Worm (Caenorhabditis elegans): ENCODE results near the gene F54H12.10.
"Not testable (repeated sequence)": the region's sequence is repeated elsewhere in the genome, so short reads cannot be mapped to it uniquely, and the experiment has no call there.

Gene F54H12.10

DNA sequence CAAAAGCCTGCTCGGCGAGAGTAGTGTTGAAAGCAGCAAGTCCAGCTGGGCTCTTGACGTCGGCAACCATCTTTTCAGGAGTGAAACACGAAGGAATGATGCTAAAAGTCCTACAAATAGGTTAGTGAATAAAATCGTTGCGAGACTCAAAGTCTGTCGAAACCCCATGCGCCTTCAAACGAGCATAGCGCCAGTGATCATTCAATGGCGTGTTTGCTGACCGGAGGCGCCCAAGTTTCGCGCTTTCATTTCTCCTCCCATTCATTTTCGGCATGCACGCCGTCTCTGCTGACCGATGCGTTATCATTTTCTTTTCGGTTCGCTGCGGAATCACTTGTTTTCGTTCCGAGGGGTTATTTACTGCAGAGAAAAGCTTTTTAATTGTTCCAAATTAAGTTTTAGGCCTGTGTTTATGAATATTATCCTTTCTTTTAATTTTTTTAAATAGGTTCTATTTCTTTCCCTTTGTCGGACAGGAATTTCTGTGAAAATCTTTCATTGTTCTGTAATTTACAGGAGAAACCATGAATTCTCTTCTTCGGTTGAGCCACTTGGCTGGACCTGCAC is 14.5 kb upstream of the F54H12.10 start, which contains the start of the genes eef-1B.1 and aco-2:
eef-1B.1 (minus strand) TSS at position 186 of the 567 bp plus-strand sequence.
aco-2 (plus strand) TSS at position 517 of the 567 bp plus-strand sequence.
- no peak for TF ChIP-seq dao-5 (tag; optimal IDR thresholded peaks at IDR 0.05)
- peak; percentile 67 for TF ChIP-seq him-1 (tag; optimal IDR thresholded peaks at IDR 0.05)
- peak; percentile 90 for TF ChIP-seq W03F9.2 (tag; optimal IDR thresholded peaks at IDR 0.05)

DNA sequence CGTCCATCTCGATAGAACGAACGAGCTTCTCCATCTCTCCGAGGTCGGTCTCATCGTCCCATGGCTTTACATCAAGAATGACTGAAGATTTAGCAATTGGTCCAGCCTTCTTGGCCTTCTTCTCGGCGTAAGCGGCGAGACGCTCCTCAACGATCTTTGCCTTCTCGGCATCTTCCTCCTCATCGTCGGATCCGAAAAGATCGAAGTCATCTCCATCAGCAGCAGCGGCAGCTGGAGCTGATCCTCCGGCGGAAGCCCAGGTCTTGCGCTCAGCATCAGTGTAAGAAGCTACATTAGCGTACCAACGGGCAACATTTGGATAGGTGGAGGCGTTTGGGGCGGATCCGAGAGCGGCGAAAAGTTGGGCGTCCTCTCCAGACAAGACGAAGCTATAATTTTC is 13.9 kb upstream of the F54H12.10 start:
- TF ChIP-seq W03F9.2 (tag; optimal IDR thresholded peaks at IDR 0.05), result no peak
- no peak for TF ChIP-seq dao-5 (tag; optimal IDR thresholded peaks at IDR 0.05)
- no peak for TF ChIP-seq him-1 (tag; optimal IDR thresholded peaks at IDR 0.05)

DNA sequence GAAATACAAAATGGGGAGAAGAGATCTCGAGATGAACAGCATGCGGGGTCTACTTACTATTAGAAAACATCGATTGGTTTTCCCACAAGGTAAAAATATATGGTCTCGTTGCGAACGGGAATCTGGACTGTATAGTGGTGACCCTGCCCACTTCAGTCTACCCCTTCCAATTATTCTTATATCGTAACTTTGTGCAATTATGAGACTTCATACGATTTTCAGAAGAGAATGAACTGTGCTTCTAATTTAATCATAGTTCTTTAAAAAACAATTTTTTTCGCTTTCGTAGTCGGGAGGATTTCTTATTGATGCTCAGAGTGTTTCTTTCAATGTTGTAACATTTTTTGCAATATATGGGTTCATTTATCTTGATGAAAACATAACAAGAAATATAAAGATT is 13.3 kb upstream of the F54H12.10 start, which contains the start of gene F54H12.5:
F54H12.5 (minus strand) TSS at position 101 of the 400 bp plus-strand sequence.
- TF ChIP-seq W03F9.2 (tag; optimal IDR thresholded peaks at IDR 0.05) (no peak), dao-5 (tag; optimal IDR thresholded peaks at IDR 0.05) (no peak), him-1 (tag; optimal IDR thresholded peaks at IDR 0.05) (no peak)

DNA sequence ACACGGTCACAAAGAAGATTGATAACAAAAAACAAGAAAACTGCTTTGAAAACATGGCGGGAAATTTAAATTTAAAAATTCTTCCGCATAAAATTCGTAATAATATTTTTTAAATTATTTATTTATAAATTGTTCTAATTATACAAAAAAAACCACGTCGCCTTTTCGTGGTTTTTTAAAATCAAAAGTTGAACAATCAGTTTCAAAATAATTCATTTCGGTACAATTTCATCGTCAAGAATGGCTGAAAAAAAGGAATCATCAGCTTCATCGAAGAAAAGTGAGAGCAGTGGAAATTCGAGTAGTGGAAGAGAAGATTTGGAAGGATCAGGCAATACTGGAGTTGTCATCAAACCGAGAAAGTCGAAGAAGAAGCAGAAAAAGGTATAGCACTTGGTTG is 10.3 kb upstream of the F54H12.10 start, which contains the start of the genes F54H12.8 and F54H12.7:
F54H12.8 (minus strand) TSS at position 101 of the 400 bp plus-strand sequence.
F54H12.7 (plus strand) TSS at position 229 of the 400 bp plus-strand sequence.
- no peak for TF ChIP-seq him-1 (tag; optimal IDR thresholded peaks at IDR 0.05)
- TF ChIP-seq dao-5 (tag; optimal IDR thresholded peaks at IDR 0.05), result no peak
- TF ChIP-seq W03F9.2 (tag; optimal IDR thresholded peaks at IDR 0.05), result no peak

- TF ChIP-seq him-1, dao-5, W03F9.2 (tag; optimal IDR thresholded peaks at IDR 0.05): not testable (repeated sequence)
These were observed 5.5 kb upstream of the F54H12.10 start, which contains the start of gene F54H12.2 for ce11 chrIII:7964281-7964680. TSS of gene F54H12.2 (plus strand) at chrIII:7964581.

DNA sequence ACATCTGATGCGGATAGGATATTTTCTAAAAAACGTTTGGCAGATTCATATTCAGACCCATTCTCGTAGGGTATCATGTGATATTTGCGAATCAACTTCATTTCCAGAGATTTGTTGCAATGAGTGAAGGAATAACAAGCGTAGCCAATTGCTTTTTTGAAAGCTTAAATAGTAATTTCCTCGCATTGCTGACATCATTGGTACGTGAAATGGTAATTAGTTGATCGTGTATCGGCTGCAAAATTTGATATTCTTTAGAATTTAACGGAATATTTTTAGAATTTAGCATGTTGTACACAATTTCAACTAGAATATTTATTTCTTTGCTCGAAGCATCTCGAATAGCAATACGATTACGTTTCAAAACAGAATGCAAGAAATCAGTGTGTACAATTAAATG is 3.9 kb upstream of the F54H12.10 start, which contains the start of gene F54H12.4:
F54H12.4 (minus strand) TSS at position 101 of the 400 bp plus-strand sequence.
- TF ChIP-seq dao-5, W03F9.2, him-1 (tag; optimal IDR thresholded peaks at IDR 0.05): not testable (repeated sequence)

ce11 chrIII:7958085-7958484 is 687 bp downstream of the F54H12.10 start, which contains the start of gene C29E4.11:
TSS of gene C29E4.11 (minus strand) at chrIII:7958114.
- TF ChIP-seq him-1 (tag; optimal IDR thresholded peaks at IDR 0.05) (no peak), dao-5 (tag; optimal IDR thresholded peaks at IDR 0.05) (no peak), W03F9.2 (tag; optimal IDR thresholded peaks at IDR 0.05) (no peak)

DNA sequence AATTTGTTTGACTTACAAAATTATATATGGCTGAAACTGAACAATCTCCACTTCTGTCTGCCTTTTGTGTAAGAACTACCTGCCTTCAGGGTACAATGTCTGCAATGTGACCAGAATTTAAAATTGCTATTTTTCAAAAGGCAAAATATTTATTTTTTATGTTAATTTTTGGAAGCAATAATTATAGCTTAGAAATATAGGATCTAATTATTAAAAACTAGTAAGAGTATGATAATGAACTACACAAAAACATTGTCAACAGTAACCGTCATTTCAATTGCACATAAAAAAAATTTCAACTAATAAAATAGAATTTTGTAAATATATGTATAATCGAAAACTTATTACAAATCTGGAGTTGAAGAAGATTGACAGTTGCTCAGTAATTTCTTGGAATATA is 1.8 kb downstream of the F54H12.10 start, which contains the start of gene C29E4.9:
C29E4.9 (minus strand) TSS at position 101 of the 400 bp plus-strand sequence.
- TF ChIP-seq dao-5 (tag; optimal IDR thresholded peaks at IDR 0.05) (no peak), him-1 (tag; optimal IDR thresholded peaks at IDR 0.05) (no peak), W03F9.2 (tag; optimal IDR thresholded peaks at IDR 0.05) (no peak)

DNA sequence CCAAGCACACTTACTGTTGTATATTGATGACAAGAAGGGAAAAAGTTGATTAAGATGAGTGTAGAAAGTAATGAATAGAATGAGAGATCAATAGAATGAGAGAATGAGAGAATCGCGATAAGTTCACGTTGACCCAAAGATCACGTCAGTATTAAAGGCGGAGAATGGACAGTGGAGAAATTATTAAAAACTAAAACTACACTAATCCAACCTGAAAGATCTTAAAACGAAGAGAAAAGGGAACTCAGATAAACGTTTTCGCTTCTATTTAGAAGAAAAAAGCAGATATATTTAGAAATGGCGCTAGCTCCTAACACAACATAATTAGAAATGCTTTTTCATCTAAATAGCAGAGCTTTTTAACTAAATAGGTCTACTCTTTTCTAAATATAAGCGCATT is 5.6 kb downstream of the F54H12.10 start, which contains the start of gene let-754:
let-754 (minus strand) TSS at position 101 of the 400 bp plus-strand sequence.
- no peak for TF ChIP-seq W03F9.2 (tag; optimal IDR thresholded peaks at IDR 0.05)

- TF ChIP-seq W03F9.2 (tag; optimal IDR thresholded peaks at IDR 0.05), result no peak
- no peak for TF ChIP-seq him-1 (tag; optimal IDR thresholded peaks at IDR 0.05)
- TF ChIP-seq dao-5 (tag; optimal IDR thresholded peaks at IDR 0.05), result no peak
These were observed 6.6 kb downstream of the F54H12.10 start, which contains the start of gene C29E4.15 for ce11 chrIII:7952077-7952765. TSS of gene C29E4.15 (plus strand) at chrIII:7952623.

- TF ChIP-seq dao-5 (tag; optimal IDR thresholded peaks at IDR 0.05) (no peak), him-1 (tag; optimal IDR thresholded peaks at IDR 0.05) (no peak), W03F9.2 (tag; optimal IDR thresholded peaks at IDR 0.05) (no peak)
These were observed 8.3 kb downstream of the F54H12.10 start for ce11 chrIII:7950447-7950846.

DNA sequence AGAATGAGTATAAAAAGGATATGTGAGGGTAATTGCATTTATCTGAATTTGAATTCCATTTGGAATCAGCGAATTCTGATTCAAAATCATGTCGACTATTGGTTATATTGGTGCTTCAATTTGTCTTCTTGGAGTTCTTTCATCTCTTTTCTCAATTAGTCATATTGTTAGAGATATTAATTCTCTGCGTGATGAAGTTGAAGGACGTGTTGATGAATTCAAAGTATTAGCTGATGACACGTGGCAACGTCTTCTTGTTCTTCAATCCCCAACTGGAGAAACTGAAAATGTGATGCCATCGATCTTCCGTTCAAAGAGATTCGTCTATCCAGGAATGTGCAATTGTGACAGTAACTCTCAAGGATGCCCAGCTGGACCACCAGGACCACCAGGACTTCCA is 10.0 kb downstream of the F54H12.10 start, which contains the start of gene col-90:
col-90 (plus strand) TSS at position 37 of the 400 bp plus-strand sequence.
- TF ChIP-seq dao-5 (tag; optimal IDR thresholded peaks at IDR 0.05), result no peak
- TF ChIP-seq him-1 (tag; optimal IDR thresholded peaks at IDR 0.05), result no peak
- TF ChIP-seq W03F9.2 (tag; optimal IDR thresholded peaks at IDR 0.05), result no peak

DNA sequence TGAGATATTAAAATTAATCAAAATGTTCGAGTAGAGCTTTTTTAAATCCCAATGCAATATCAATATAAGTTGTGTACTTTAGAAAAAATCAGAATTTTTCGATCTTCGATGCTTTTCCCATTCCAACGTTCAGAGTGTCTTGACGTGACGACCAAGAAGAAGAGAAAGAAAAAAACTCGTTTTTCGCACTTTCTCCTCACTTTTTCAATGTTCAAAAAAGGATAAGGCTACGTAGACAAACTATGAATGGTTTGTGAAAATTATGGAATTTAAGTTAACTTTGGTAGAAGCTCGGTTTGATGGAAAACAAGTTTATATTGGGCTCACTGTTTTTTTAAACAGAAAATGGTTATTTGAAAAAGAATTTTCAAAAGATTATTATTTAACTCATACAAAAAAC is 11.1 kb downstream of the F54H12.10 start:
- TF ChIP-seq dao-5 (tag; optimal IDR thresholded peaks at IDR 0.05), result no peak
- no peak for TF ChIP-seq him-1 (tag; optimal IDR thresholded peaks at IDR 0.05)
- TF ChIP-seq W03F9.2 (tag; optimal IDR thresholded peaks at IDR 0.05), result no peak

Measured in whole organism, L4/young adult.